Fruit fly (Drosophila melanogaster): ENCODE data around the gene Sfp84E.

DNA sequence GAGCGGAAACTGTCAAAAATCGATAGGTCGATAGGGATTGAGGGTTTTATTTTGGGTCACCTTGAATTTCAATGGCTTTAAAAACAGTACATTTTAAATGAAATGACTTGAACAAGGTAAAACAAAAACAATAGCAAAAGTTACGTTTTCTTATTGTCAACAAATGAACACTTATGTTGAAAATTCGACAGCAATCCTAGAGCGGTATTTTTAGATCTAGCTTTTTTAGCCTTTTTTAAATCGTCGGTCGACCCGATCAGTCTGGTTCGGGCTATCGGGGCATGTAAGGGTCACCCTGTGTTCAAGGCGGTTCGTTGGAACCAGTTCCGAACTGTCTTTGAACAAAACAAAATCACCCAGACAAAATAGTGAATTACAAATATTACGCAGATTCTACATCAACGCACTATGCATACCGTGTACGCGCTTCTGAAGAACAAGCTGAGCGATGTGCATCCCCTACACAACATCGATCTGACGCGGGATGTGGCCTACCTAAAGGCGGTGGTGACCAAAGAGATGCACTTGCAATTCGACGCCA lies 29.0 kb upstream of the Sfp84E start, which contains the start of the genes CG11052 and CG3223:
- TF ChIP-seq Rfx (GFP tag; IDR thresholded peaks at IDR 0.05), result peak; percentile 55; the same call in 1 of the 2 replicates
- TF ChIP-seq HLH3B (GFP tag; IDR thresholded peaks at IDR 0.05), result no peak
- TF ChIP-seq CG11398 (GFP tag; optimal IDR thresholded peaks at IDR 0.05), result no peak
- TF ChIP-seq vfl (GFP tag; optimal IDR thresholded peaks at IDR 0.05), result no peak
- TF ChIP-seq crc (GFP tag; optimal IDR thresholded peaks at IDR 0.05), result no peak
- no peak for TF ChIP-seq cwo (GFP tag; optimal IDR thresholded peaks at IDR 0.05)
- TF ChIP-seq CG13296 (GFP tag; optimal IDR thresholded peaks at IDR 0.05), result peak; percentile 34
- peak; percentile 39; the same call in 1 of the 2 replicates for TF ChIP-seq unc-4 (GFP tag; IDR thresholded peaks at IDR 0.05; ENCODE audit: partially characterized antibody)
- TF ChIP-seq maf-S (GFP tag; optimal IDR thresholded peaks at IDR 0.05), result no peak
- no peak for TF ChIP-seq bab2 (GFP tag; optimal IDR thresholded peaks at IDR 0.05)
- TF ChIP-seq chinmo (GFP tag; IDR thresholded peaks at IDR 0.05; ENCODE audit: partially characterized antibody), result no peak
- no peak for TF ChIP-seq CG8924 (tag; optimal IDR thresholded peaks at IDR 0.05)
